Fruit fly (Drosophila melanogaster): ENCODE results near the gene CG9095.

CG9095 gene

DNA sequence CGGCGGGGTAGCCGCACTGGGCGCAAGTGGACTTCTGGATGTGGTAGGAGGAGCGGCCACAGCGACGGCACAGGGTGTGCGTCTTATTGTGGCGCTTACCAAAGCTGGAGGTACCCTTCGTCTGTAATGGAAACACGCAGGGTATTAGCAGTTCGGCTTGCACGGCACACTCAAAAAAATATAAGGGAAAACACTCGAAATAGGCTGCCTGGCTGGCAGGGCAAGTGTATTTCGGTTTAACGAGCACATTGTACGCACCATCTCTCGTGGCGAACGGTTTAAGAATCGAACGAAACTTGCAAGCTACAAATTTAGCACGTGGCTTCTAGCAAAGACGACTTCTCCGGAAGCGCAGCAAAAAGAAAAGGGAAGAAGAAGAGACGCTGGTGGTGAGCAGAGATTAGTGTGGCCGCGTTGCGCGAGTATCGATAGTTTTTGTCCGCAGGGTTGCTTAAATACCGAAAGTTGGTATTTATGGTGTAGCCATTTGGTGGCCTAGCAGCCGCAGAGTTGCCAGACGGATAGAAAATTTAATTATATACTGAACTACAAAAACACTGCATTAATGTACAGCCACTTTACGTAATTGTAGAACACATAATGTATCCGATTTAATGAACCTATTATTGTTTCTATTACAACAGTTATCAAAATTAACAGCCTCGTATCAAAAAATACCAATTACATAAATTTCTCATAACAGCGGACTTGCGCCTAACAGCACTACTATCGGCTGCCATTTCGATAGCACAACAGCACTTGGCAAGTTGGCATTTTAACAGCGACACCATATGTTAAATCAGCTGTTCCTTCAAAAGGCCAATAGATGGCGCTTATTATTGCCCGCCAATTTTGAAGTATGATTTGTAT lies 23.8 kb downstream of the CG9095 start, which contains the start of gene RpL37-1:
RpL37-1 (minus strand) TSS at position 374 of the 870 bp plus-strand sequence.
- TF ChIP-seq CG17801 (GFP tag; optimal IDR thresholded peaks at IDR 0.05; ENCODE audit: partially characterized antibody), result peak; percentile 56

DNA sequence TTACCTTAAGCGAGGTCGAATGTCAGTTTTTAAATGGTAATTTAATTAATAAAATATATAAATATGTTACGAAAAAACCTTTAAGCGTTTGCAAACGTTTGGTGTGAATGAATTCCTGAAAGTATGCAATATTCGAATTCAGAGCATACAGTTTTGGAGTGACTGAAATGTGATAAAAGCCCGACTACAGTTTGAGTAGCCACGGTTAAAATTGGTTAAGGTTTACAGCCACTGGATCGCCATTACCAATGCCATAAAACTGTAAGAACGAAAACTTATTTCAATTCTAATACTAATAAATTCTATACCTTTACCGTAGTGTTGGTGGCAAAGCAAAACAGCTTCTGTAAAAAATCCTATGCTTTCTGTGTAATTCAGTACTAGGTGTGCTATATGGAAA lies 25.8 kb downstream of the CG9095 start:
- TF ChIP-seq CG17801 (GFP tag; optimal IDR thresholded peaks at IDR 0.05; ENCODE audit: partially characterized antibody), result peak; percentile 4

DNA sequence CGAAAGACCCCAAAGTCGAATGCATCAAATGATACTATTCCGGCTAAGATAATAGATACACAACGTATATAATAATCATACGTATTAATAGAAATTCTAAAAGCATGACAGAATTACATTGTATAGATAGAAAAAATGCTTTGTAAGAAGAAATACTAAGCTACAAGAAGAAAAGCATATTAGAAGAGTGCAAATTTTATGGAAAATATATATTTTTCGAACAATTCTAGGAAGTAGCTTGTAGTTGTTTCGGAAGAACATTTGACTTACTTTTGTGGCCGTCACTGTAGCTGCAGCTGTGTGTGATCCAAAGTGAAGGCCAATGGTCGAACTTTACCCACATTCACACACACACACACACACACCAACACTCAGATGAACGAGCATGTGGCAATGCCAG lies 31.0 kb downstream of the CG9095 start:
- TF ChIP-seq CG17801 (GFP tag; optimal IDR thresholded peaks at IDR 0.05; ENCODE audit: partially characterized antibody), result peak; percentile 9

- no peak for TF ChIP-seq CG17801 (GFP tag; optimal IDR thresholded peaks at IDR 0.05; ENCODE audit: partially characterized antibody)
Measured at dm6 chrX:15127880-15128644, 35.0 kb downstream of the CG9095 start.

DNA sequence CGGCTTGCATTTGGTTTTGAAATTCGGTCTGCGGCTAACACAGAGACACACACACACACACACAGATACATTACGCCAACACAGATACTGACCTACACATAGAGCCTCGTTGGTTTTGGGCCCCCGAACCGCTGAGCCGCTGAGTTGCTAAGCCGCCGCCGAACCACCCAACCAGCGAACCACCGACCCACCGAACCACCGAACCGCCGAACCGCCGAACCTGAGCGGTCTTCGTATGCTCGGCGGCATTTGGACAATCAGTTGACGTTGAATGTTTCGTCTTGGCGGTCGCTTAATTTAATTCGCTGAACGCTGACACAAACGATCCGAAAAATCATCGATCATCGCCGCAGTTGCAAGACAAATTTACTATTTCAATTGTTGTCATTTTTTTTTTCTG lies 37.5 kb downstream of the CG9095 start, which contains the start of gene drd:
drd (plus strand) TSS at position 258 of the 400 bp plus-strand sequence.
- TF ChIP-seq CG17801 (GFP tag; optimal IDR thresholded peaks at IDR 0.05; ENCODE audit: partially characterized antibody), result no peak

- no peak for TF ChIP-seq CG17801 (GFP tag; optimal IDR thresholded peaks at IDR 0.05; ENCODE audit: partially characterized antibody)
Measured at dm6 chrX:15123418-15123994, 39.5 kb downstream of the CG9095 start.

- TF ChIP-seq CG17801 (GFP tag; optimal IDR thresholded peaks at IDR 0.05; ENCODE audit: partially characterized antibody), result no peak
Measured at dm6 chrX:15121714-15122113, 41.3 kb downstream of the CG9095 start.

- peak; percentile 1 for TF ChIP-seq CG17801 (GFP tag; optimal IDR thresholded peaks at IDR 0.05; ENCODE audit: partially characterized antibody)
Measured at dm6 chrX:15120116-15120515, 42.9 kb downstream of the CG9095 start.

DNA sequence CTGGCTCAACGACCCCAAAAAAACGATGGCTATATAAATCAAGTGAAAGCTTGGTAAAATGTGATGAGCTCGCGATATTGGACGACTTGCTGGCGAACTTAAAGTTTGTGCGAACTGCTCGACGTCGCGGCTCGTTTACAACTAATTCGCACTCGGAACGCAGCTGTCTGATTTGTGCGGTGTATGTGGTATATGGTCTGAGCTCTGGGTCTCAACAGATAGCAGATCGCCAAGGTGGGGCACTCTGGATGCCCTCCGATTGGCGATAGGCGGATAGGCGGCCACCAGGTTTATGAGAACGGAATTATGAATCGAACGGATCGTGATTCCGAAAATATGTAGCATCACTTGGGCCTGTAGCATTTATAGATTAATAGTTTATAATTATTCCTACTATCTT lies 46.6 kb downstream of the CG9095 start, which contains the start of gene Cyp4s3:
Cyp4s3 (minus strand) TSS at position 146 of the 400 bp plus-strand sequence.
- no peak for TF ChIP-seq CG17801 (GFP tag; optimal IDR thresholded peaks at IDR 0.05; ENCODE audit: partially characterized antibody)

DNA sequence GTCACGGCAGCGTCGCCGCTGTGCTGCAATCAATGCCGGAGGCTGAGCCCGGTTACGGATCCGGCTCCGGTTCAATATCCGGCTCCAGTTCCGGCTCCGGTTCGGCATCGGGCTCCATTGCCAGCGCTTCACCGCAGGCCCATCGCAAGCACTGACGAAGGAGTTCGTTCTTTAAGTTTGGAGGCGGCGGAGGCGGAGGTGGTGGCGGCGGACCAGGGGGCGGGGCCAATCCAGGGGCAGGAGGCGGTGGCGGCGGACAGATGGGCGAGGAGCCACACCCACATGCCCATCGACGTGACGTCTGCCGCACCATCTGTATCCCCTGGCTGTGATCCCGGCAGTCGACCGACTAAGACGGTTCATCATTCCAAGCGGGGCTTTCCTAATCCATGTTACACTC lies 51.1 kb downstream of the CG9095 start:
- TF ChIP-seq CG17801 (GFP tag; optimal IDR thresholded peaks at IDR 0.05; ENCODE audit: partially characterized antibody), result no peak

- no peak for TF ChIP-seq CG17801 (GFP tag; optimal IDR thresholded peaks at IDR 0.05; ENCODE audit: partially characterized antibody)
Measured at dm6 chrX:15095942-15096341, 67.1 kb downstream of the CG9095 start, which contains the start of gene CG9072. TSS of gene CG9072 (minus strand) at chrX:15096042.

DNA sequence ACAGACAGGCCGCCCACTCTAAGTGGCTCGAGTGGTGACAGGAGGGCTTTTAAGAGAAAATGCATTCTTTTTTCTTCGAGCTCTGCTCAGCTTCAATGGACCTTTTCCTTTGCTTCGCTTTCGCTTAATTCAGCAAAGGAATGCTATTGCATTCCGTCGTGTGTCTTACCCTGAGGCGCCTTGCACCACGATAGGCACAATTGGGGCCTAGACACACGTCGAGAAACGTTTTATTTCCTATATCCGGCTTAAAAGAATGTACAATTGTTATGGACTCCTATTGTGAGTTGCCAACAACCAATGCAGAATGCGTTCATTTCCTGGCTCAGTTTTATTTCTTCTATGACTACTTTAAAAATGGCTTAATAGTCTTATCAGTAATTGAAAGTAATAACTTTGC lies 71.9 kb downstream of the CG9095 start:
- no peak for TF ChIP-seq CG17801 (GFP tag; optimal IDR thresholded peaks at IDR 0.05; ENCODE audit: partially characterized antibody)

- no peak for TF ChIP-seq CG17801 (GFP tag; optimal IDR thresholded peaks at IDR 0.05; ENCODE audit: partially characterized antibody)
Measured at dm6 chrX:15090371-15090770, 72.7 kb downstream of the CG9095 start.

All from ovary, adult (tissue).